Fruit fly (Drosophila melanogaster) S2 (cell line): ENCODE measurements around the gene CG2211.

ENCODE experiments used
- CG8478 ChIP-seq: fragments of >200 bp; optimal IDR thresholded peaks from 2 replicates; lab custom pipeline; 2018
- CTCF ChIP-seq, 2 experiments: fragments of >200 bp; optimal IDR thresholded peaks; 2 replicates each; lab custom pipeline; 2018

- no peak for TF ChIP-seq CG8478
- TF ChIP-seq CTCF (optimal IDR thresholded peaks at IDR 0.05; lab: Kevin White, UChicago) = peak in 1 of 2 experiments; percentile 10
These were observed at the start of gene CG2211, which contains the start of gene Hmbs for dm6 chr3L:1334571-1335427.
